Worm (Caenorhabditis elegans): ENCODE measurements around the gene F55G7.3.

Gene F55G7.3

DNA sequence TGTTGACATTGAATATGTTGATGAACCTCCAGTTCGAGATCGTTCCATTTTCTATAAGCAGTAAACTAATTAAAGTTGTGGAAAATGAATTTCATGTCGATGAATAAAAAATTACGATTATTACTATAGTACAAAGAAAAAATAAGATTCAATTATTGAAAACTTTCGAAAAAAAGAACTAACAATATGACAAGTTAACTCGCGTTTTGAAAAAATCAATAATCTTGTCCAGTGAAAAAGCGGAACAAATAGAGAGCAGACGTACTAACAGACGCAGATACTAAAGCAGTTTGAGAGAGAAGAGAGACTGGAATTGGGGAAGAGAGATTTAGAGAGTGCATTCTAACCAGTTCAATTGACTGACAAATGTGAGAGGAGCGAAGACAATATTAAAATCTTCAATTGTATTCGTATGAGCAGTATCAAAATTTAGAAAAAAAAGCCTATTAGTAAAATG lies 32.8 kb upstream of the F55G7.3 start, which contains the start of gene set-6:
TSS of gene set-6 (minus strand) at position 51 of the 457 bp plus-strand sequence.
- TF ChIP-seq mep-1 (tag; optimal IDR thresholded peaks at IDR 0.05) (peak; percentile 44), ceh-82 (tag; optimal IDR thresholded peaks at IDR 0.05) (peak in 2 of 3 experiments; percentile 17 to 30), lir-3 (tag; optimal IDR thresholded peaks at IDR 0.05; ENCODE audit: poor library complexity) (peak; percentile 20), efl-1 (optimal IDR thresholded peaks at IDR 0.05) (peak in 1 of 2 experiments; percentile 47), efl-1 (GFP tag; optimal IDR thresholded peaks at IDR 0.05 in 1 of 2) (no peak), nhr-20 (tag; optimal IDR thresholded peaks at IDR 0.05) (peak; percentile 23), nhr-71 (tag; optimal IDR thresholded peaks at IDR 0.05) (peak; percentile 30), egl-13 (tag; optimal IDR thresholded peaks at IDR 0.05) (no peak), hpl-2 (GFP tag; optimal IDR thresholded peaks at IDR 0.05) (no peak), rnt-1 (tag; optimal IDR thresholded peaks at IDR 0.05) (peak; percentile 2), lsy-2 (tag; optimal IDR thresholded peaks at IDR 0.05) (peak in 1 of 2 experiments; percentile 49), snu-23 (GFP tag; optimal IDR thresholded peaks at IDR 0.05) (peak; percentile 55), sox-4 (tag; optimal IDR thresholded peaks at IDR 0.05) (no peak), lin-13 (GFP tag; optimal IDR thresholded peaks at IDR 0.05) (no peak), lin-14 (GFP tag; optimal IDR thresholded peaks at IDR 0.05) (peak; percentile 57), grh-1 (GFP tag; IDR thresholded peaks at IDR 0.05) (no peak), lin-35 (GFP tag; optimal IDR thresholded peaks at IDR 0.05) (peak in 1 of 2 experiments; percentile 7), swsn-7 (tag; optimal IDR thresholded peaks at IDR 0.05) (peak; percentile 22), nhr-47 (tag; optimal IDR thresholded peaks at IDR 0.05) (peak; percentile 5), elt-2 (tag; optimal IDR thresholded peaks at IDR 0.05) (no peak)

DNA sequence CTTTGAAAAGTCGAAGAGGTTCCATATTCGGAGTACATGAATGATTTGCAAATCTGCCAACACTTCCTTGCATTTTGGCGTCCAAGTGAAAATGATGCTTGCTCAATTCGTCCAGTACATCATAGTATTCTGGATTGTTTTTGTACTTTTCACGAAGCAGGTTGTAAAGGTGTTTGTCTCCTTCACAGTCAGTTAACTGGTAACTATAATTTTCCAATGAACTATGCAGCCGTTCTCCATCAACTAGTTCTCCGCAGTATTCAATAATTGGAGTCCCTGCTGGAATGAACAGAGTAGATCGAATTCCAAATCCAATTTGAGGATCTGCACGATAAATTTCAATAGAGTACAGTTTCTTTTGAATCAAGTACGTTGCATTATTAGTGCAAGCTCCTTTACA lies 29.5 kb upstream of the F55G7.3 start:
- TF ChIP-seq ces-1 (GFP tag; optimal IDR thresholded peaks at IDR 0.05): no peak
- TF ChIP-seq fkh-4 (tag; optimal IDR thresholded peaks at IDR 0.05; ENCODE audit: borderline replicate concordance): no peak
- no peak for TF ChIP-seq pag-3 (tag; optimal IDR thresholded peaks at IDR 0.05; ENCODE audit: borderline replicate concordance, insufficient read depth)
- no peak for TF ChIP-seq nhr-237 (tag; optimal IDR thresholded peaks at IDR 0.05)
- TF ChIP-seq sox-4 (tag; optimal IDR thresholded peaks at IDR 0.05): no peak
- TF ChIP-seq elt-3 (tag; optimal IDR thresholded peaks at IDR 0.05): no peak
- no peak for TF ChIP-seq ztf-11 (tag; optimal IDR thresholded peaks at IDR 0.05)
- no peak for TF ChIP-seq nhr-11 (tag; optimal IDR thresholded peaks at IDR 0.05)
- TF ChIP-seq lin-14 (GFP tag; optimal IDR thresholded peaks at IDR 0.05): no peak
- no peak for TF ChIP-seq grh-1 (GFP tag; IDR thresholded peaks at IDR 0.05)

DNA sequence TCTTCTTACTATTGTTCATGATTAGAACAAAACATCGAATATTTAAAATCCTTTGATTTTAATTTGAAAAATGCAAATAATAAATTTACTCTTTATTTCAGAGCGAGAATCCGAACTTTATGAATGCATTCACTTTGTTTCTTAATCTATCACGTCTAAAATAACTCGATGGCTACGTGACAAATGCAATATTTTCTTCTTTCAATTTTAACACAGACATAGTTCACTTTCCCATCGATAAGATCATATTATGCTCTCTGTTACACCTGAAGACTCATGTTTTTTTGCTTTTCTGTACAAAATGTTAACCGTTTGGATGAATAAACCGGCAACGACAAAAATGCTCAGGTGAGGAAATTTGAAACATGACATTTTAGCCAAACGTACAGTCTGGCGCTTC lies 27.7 kb upstream of the F55G7.3 start:
- TF ChIP-seq nhr-85 (tag) (peak; percentile 60), efl-1 (optimal IDR thresholded peaks at IDR 0.05) (no peak), efl-1 (GFP tag; optimal IDR thresholded peaks at IDR 0.05 in 1 of 2) (peak in 1 of 2 experiments; percentile 19), nhr-20 (tag; optimal IDR thresholded peaks at IDR 0.05) (no peak)

DNA sequence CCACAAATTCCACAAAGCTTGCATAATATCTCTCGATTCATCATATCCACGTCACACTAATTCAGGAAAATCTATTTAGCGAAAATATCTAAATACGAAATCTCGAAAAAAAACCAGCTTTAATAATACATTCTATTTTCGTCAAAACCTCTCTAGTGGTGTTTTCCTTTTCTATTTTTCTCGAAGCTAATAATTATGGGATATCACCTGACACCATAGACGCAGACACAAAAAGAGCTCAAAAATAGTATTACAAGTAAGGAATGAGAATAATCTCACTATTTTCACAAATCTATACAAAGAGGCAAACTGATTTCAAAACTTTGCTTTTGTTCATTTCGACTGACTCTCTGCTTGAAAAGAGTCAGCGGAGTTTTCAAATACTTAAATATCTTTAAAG lies 27.2 kb upstream of the F55G7.3 start:
- TF ChIP-seq isw-1 (GFP tag; IDR thresholded peaks at IDR 0.05) (no peak), nhr-12 (tag; optimal IDR thresholded peaks at IDR 0.05) (no peak), snu-23 (GFP tag; optimal IDR thresholded peaks at IDR 0.05) (peak; percentile 4), F16B12.6 (tag; optimal IDR thresholded peaks at IDR 0.05) (no peak), nhr-237 (tag; optimal IDR thresholded peaks at IDR 0.05) (peak; percentile 19), aly-2 (tag; optimal IDR thresholded peaks at IDR 0.05) (no peak), zip-4 (GFP tag; optimal IDR thresholded peaks at IDR 0.05) (no peak), hlh-4 (tag; optimal IDR thresholded peaks at IDR 0.05) (no peak), pax-3 (tag; optimal IDR thresholded peaks at IDR 0.05) (peak; percentile 21), hpl-2 (GFP tag; optimal IDR thresholded peaks at IDR 0.05) (no peak), lin-39 (tag; optimal IDR thresholded peaks at IDR 0.05) (no peak), lin-35 (GFP tag; optimal IDR thresholded peaks at IDR 0.05) (no peak), lin-14 (GFP tag; optimal IDR thresholded peaks at IDR 0.05) (peak; percentile 26), rnt-1 (tag; optimal IDR thresholded peaks at IDR 0.05) (no peak), mab-9 (GFP tag; IDR thresholded peaks at IDR 0.05) (no peak), egl-27 (tag; optimal IDR thresholded peaks at IDR 0.05) (no peak), dsc-1 (tag; optimal IDR thresholded peaks at IDR 0.05) (peak; percentile 77), nhr-71 (tag; optimal IDR thresholded peaks at IDR 0.05) (peak; percentile 42), nhr-28 (tag; optimal IDR thresholded peaks at IDR 0.05) (no peak), blmp-1 (tag; optimal IDR thresholded peaks at IDR 0.05) (peak; percentile 4), ceh-90 (tag; optimal IDR thresholded peaks at IDR 0.05) (no peak), swsn-7 (tag; optimal IDR thresholded peaks at IDR 0.05) (no peak), ceh-88 (GFP tag; IDR thresholded peaks at IDR 0.05) (no peak), C34B4.2 (tag; optimal IDR thresholded peaks at IDR 0.05) (no peak), nhr-47 (tag; optimal IDR thresholded peaks at IDR 0.05) (peak; percentile 27), ces-1 (GFP tag; optimal IDR thresholded peaks at IDR 0.05) (no peak), nhr-84 (tag; optimal IDR thresholded peaks at IDR 0.05) (no peak)
